Worm (Caenorhabditis elegans) whole organism, L4 larva: ENCODE data around the gene T27A1.2.
A peak's percentile ranks its signal among the peaks of the same experiment; 100 is the strongest.

Source experiments
- D1046.2 ChIP-seq: fragments of 200-800 bp; sonication (Bioruptor generic); IDR thresholded peaks from 2 replicates; pipeline ENCODE4 v1.3.6; 2022; ENCODE audit warnings: missing genetic modification characterization, missing compliant biosample characterization
- F10B5.3 ChIP-seq: sonication (generic microtip); optimal IDR thresholded peaks from 2 replicates; lab custom pipeline; 2016; ENCODE audit warnings: mild to moderate bottlenecking, missing genetic modification characterization, missing compliant biosample characterization
- F26F4.8 ChIP-seq: fragments of 200-800 bp; sonication (Bioruptor generic); conservative IDR thresholded peaks from 2 replicates; pipeline ENCODE4 v1.3.6; 2022; ENCODE audit warnings: missing genetic modification characterization, missing compliant biosample characterization
- R02D3.7 ChIP-seq: fragments of 150-350 bp; sonication (generic microtip); optimal IDR thresholded peaks from 3 replicates; lab custom pipeline; 2014; ENCODE audit warnings: missing biosample characterization, missing genetic modification characterization
- aha-1 ChIP-seq: fragments of 150-350 bp; peaks from one replicate; lab custom pipeline; 2014; ENCODE audit warnings: missing biosample characterization, missing genetic modification characterization
- arid-1 ChIP-seq: fragments of 200-800 bp; sonication (Bioruptor generic); conservative IDR thresholded peaks from 2 replicates; pipeline ENCODE4 v1.3.6; 2022; ENCODE audit warnings: missing genetic modification reagents, missing genetic modification characterization, missing compliant biosample characterization
- attf-4 ChIP-seq: sonication (generic microtip); optimal IDR thresholded peaks from 3 replicates; lab custom pipeline; 2017; ENCODE audit warnings: missing biosample characterization, missing genetic modification characterization
- ceh-20 ChIP-seq: fragments of 200-800 bp; sonication (Bioruptor generic); IDR thresholded peaks from 2 replicates; pipeline ENCODE4 v1.3.6; 2022; ENCODE audit warnings: missing genetic modification reagents, missing genetic modification characterization, missing compliant biosample characterization
- ceh-62 ChIP-seq: sonication (generic microtip); optimal IDR thresholded peaks from 2 replicates; lab custom pipeline; 2017; ENCODE audit warnings: missing biosample characterization, missing genetic modification characterization
- cey-2 ChIP-seq: sonication (generic microtip); optimal IDR thresholded peaks from 3 replicates; lab custom pipeline; 2017; ENCODE audit warnings: missing genetic modification characterization, mild to moderate bottlenecking, missing compliant biosample characterization, antibody characterized with exemption, borderline replicate concordance; ENCODE audit not compliant: insufficient read depth
- daf-12 ChIP-seq: fragments of 150-350 bp; optimal IDR thresholded peaks from 2 replicates; lab custom pipeline; 2014; ENCODE audit warnings: missing biosample characterization, missing genetic modification reagents, missing genetic modification characterization
- dmd-8 ChIP-seq: fragments of 200-800 bp; sonication (Bioruptor generic); IDR thresholded peaks from 2 replicates; pipeline ENCODE4 v1.3.6; 2022; ENCODE audit warnings: missing genetic modification characterization, missing compliant biosample characterization
- dve-1 ChIP-seq: sonication (generic microtip); optimal IDR thresholded peaks from 2 replicates; lab custom pipeline; 2017; ENCODE audit warnings: antibody characterized with exemption, mild to moderate bottlenecking, missing genetic modification characterization, missing compliant biosample characterization; ENCODE audit not compliant: insufficient read depth
- egl-43 ChIP-seq: fragments of 200-800 bp; sonication (Bioruptor generic); IDR thresholded peaks from 2 replicates; pipeline ENCODE4 v1.3.6; 2022; ENCODE audit warnings: missing genetic modification reagents, missing genetic modification characterization, missing compliant biosample characterization
- jun-1 ChIP-seq: fragments of 150-350 bp; optimal IDR thresholded peaks from 2 replicates; lab custom pipeline; 2014; ENCODE audit warnings: missing biosample characterization, missing genetic modification reagents, missing genetic modification characterization
- lin-1 ChIP-seq: fragments of 200-800 bp; sonication (Bioruptor generic); IDR thresholded peaks from 2 replicates; pipeline ENCODE4 v1.3.6; 2022; ENCODE audit warnings: missing genetic modification reagents, missing genetic modification characterization, missing compliant biosample characterization
- lsy-2 ChIP-seq, 2 experiments: fragments of 150-350 bp in 1 of 2; sonication (generic microtip) in 1 of 2; optimal IDR thresholded peaks; 2 replicates each; lab custom pipeline; 2014 to 2017; ENCODE audit warnings: missing biosample characterization in 2 of 2, missing genetic modification characterization in 2 of 2
- madf-5 ChIP-seq, 2 experiments: fragments of 200-800 bp; sonication (Bioruptor generic); IDR thresholded peaks; 2 replicates each; pipeline ENCODE4 v1.3.6; 2022; ENCODE audit warnings: missing compliant biosample characterization in 2 of 2, missing genetic modification characterization in 2 of 2
- mes-2 ChIP-seq: sonication (generic microtip); optimal IDR thresholded peaks from 2 replicates; lab custom pipeline; 2016; ENCODE audit warnings: missing genotype, mild to moderate bottlenecking, missing genetic modification characterization, missing compliant biosample characterization; ENCODE audit not compliant: poor library complexity, severe bottlenecking
- mxl-3 ChIP-seq: fragments of 200-800 bp; sonication (Bioruptor generic); optimal IDR thresholded peaks from 2 replicates; lab custom pipeline; 2018; ENCODE audit warnings: mild to moderate bottlenecking, missing genetic modification characterization, missing compliant biosample characterization
- nhr-10 ChIP-seq: fragments of 150-350 bp; optimal IDR thresholded peaks from 2 replicates; lab custom pipeline; 2014; ENCODE audit warnings: missing biosample characterization, missing genetic modification characterization
- nhr-11 ChIP-seq: fragments of 150-350 bp; optimal IDR thresholded peaks from 2 replicates; lab custom pipeline; 2014; ENCODE audit warnings: missing biosample characterization, missing genetic modification characterization
- nhr-237 ChIP-seq: sonication (generic microtip); optimal IDR thresholded peaks from 2 replicates; lab custom pipeline; 2017; ENCODE audit warnings: missing biosample characterization, missing genetic modification characterization
- nhr-25 ChIP-seq: sonication (generic microtip); optimal IDR thresholded peaks from 2 replicates; lab custom pipeline; 2017; ENCODE audit warnings: missing genetic modification characterization, mild to moderate bottlenecking, missing compliant biosample characterization, antibody characterized with exemption, moderate library complexity, borderline replicate concordance; ENCODE audit not compliant: insufficient read depth
- nhr-28 ChIP-seq: fragments of 150-350 bp; optimal IDR thresholded peaks from 2 replicates; lab custom pipeline; 2014; ENCODE audit warnings: missing biosample characterization, missing genetic modification characterization
- nhr-41 ChIP-seq: fragments of 200-800 bp; sonication (Bioruptor generic); IDR thresholded peaks from 2 replicates; pipeline ENCODE4 v1.3.6; 2022; ENCODE audit warnings: missing genetic modification reagents, missing genetic modification characterization, missing compliant biosample characterization
- nhr-48 ChIP-seq: sonication (generic microtip); optimal IDR thresholded peaks from 2 replicates; lab custom pipeline; 2016; ENCODE audit warnings: mild to moderate bottlenecking, missing genetic modification characterization, missing compliant biosample characterization
- nhr-76 ChIP-seq: fragments of 150-350 bp; optimal IDR thresholded peaks from 2 replicates; lab custom pipeline; 2014; ENCODE audit warnings: missing biosample characterization, missing genetic modification characterization
- pha-4 ChIP-seq, 2 experiments: fragments of 150-350 bp in 1 of 2; fragments of 200-800 bp in 1 of 2; sonication (Bioruptor generic) in 1 of 2; IDR thresholded peaks in 1 of 2; optimal IDR thresholded peaks in 1 of 2; 2 replicates each; pipeline versions ENCODE4 v1.3.6 to Lab custom; 2014 to 2022; ENCODE audit warnings: missing genetic modification characterization in 2 of 2, missing genetic modification reagents in 2 of 2, missing biosample characterization in 1 of 2, missing compliant biosample characterization in 1 of 2
- pqm-1 ChIP-seq: sonication (generic microtip); optimal IDR thresholded peaks from 2 replicates; lab custom pipeline; 2017; ENCODE audit warnings: missing biosample characterization, missing genetic modification characterization
- tag-97 ChIP-seq: fragments of 200-800 bp; sonication (Bioruptor generic); IDR thresholded peaks from 2 replicates; pipeline ENCODE4 v1.3.6; 2022; ENCODE audit warnings: missing genetic modification characterization, missing compliant biosample characterization
- unc-39 ChIP-seq: sonication (generic microtip); optimal IDR thresholded peaks from 2 replicates; lab custom pipeline; 2017; ENCODE audit warnings: missing biosample characterization, missing genetic modification characterization
- unc-62 ChIP-seq, 3 experiments: fragments of 150-350 bp in 1 of 3; sonication (generic microtip); optimal IDR thresholded peaks in 2 of 3; peaks in 1 of 3; 1 replicate in 1 of 3; 2 replicates in 2 of 3; lab custom pipeline; 2014 to 2017; ENCODE audit warnings: missing biosample characterization in 3 of 3, missing genetic modification characterization in 3 of 3, missing genetic modification reagents in 3 of 3, missing genotype in 1 of 3
- vab-7 ChIP-seq: fragments of 200-800 bp; sonication (Bioruptor generic); IDR thresholded peaks from 2 replicates; pipeline ENCODE4 v1.3.6; 2022; ENCODE audit warnings: missing genetic modification reagents, missing genetic modification characterization, missing compliant biosample characterization
- zag-1 ChIP-seq: fragments of 150-350 bp; optimal IDR thresholded peaks from 2 replicates; lab custom pipeline; 2014; ENCODE audit warnings: missing biosample characterization, missing genetic modification characterization
- zfp-3 ChIP-seq: fragments of 200-800 bp; sonication (Bioruptor generic); conservative IDR thresholded peaks from 2 replicates; pipeline ENCODE4 v1.3.6; 2022; ENCODE audit warnings: missing genetic modification reagents, missing genetic modification characterization, missing compliant biosample characterization
- ztf-7 ChIP-seq: fragments of 150-350 bp; optimal IDR thresholded peaks from 2 replicates; lab custom pipeline; 2014; ENCODE audit warnings: missing biosample characterization, missing genetic modification characterization

Gene T27A1.2

ce11 chrII:512630-513029, 24.0 kb downstream of the T27A1.2 start:
- TF ChIP-seq R02D3.7 (tag; lab: Kevin White, UChicago) (no peak), unc-62 (GFP tag; optimal IDR thresholded peaks at IDR 0.05 in 1 of 2; lab: Kevin White, UChicago) (peak in 1 of 2 experiments; percentile 40), unc-62 (tag; optimal IDR thresholded peaks at IDR 0.05; lab: Kevin White, UChicago) (no peak), ceh-20 (GFP tag; lab: Robert Waterston, UW) (peak; percentile 25; the same call in 1 of the 2 replicates), tag-97 (GFP tag; lab: Robert Waterston, UW) (no peak)

ce11 chrII:511968-512367, 24.7 kb downstream of the T27A1.2 start:
- TF ChIP-seq daf-12 (no peak), nhr-237 (tag; lab: Kevin White, UChicago) (no peak), dve-1 (tag; lab: Kevin White, UChicago) (no peak), arid-1 (GFP tag; lab: Robert Waterston, UW) (no peak), attf-4 (tag; lab: Kevin White, UChicago) (no peak), pha-4 (GFP tag; IDR thresholded peaks at IDR 0.05; lab: Robert Waterston, UW) (no peak), pha-4 (tag; optimal IDR thresholded peaks at IDR 0.05; lab: Kevin White, UChicago) (no peak), nhr-28 (tag; lab: Kevin White, UChicago) (no peak), pqm-1 (tag; lab: Kevin White, UChicago) (no peak), ztf-7 (tag; lab: Kevin White, UChicago) (no peak), R02D3.7 (tag; lab: Kevin White, UChicago) (no peak), lsy-2 (tag; optimal IDR thresholded peaks at IDR 0.05; lab: Kevin White, UChicago) (no peak), F26F4.8 (GFP tag; lab: Robert Waterston, UW) (no peak), nhr-25 (tag; lab: Kevin White, UChicago) (no peak), lin-1 (GFP tag; lab: Robert Waterston, UW) (no peak), dmd-8 (GFP tag; lab: Robert Waterston, UW) (no peak)

ce11 chrII:509230-509629, 27.4 kb downstream of the T27A1.2 start, which contains the start of gene srh-105:
Gene srh-105 (minus strand): TSS chrII:509330.
- TF ChIP-seq nhr-48 (tag; lab: Kevin White, UChicago) (no peak), madf-5 (GFP tag; IDR thresholded peaks at IDR 0.05; lab: Robert Waterston, UW) (no peak), cey-2 (tag; lab: Kevin White, UChicago) (no peak), aha-1 (no peak), zfp-3 (GFP tag; lab: Robert Waterston, UW) (no peak), nhr-41 (no peak), jun-1 (no peak), lsy-2 (tag; optimal IDR thresholded peaks at IDR 0.05; lab: Kevin White, UChicago) (no peak), D1046.2 (GFP tag; lab: Robert Waterston, UW) (no peak), nhr-10 (tag; lab: Kevin White, UChicago) (no peak), egl-43 (GFP tag; lab: Robert Waterston, UW) (no peak), nhr-28 (tag; lab: Kevin White, UChicago) (no peak), zag-1 (tag; lab: Kevin White, UChicago) (no peak), mes-2 (tag; lab: Kevin White, UChicago) (no peak), vab-7 (no peak), mxl-3 (GFP tag; lab: Kevin White, UChicago) (no peak), unc-39 (no peak), F10B5.3 (no peak), nhr-11 (tag; lab: Kevin White, UChicago) (no peak)

ce11 chrII:508603-509002, 28.1 kb downstream of the T27A1.2 start:
- no peak for TF ChIP-seq nhr-76 (tag; lab: Kevin White, UChicago)
- TF ChIP-seq unc-62 (GFP tag; optimal IDR thresholded peaks at IDR 0.05 in 1 of 2; lab: Kevin White, UChicago), result peak in 1 of 2 experiments; percentile 97
- no peak for TF ChIP-seq unc-62 (tag; optimal IDR thresholded peaks at IDR 0.05; lab: Kevin White, UChicago)
- no peak for TF ChIP-seq ceh-62 (tag; lab: Kevin White, UChicago)
